Worm (Caenorhabditis elegans) whole organism, young adult: ENCODE measurements around the gene col-74.

ENCODE experiments used
- F23B12.7 ChIP-seq: sonication (generic microtip); optimal IDR thresholded peaks from 2 replicates; lab custom pipeline; 2017; ENCODE audit warnings: missing genetic modification characterization, mild to moderate bottlenecking, missing compliant biosample characterization, antibody characterized with exemption, moderate library complexity; ENCODE audit not compliant: insufficient read depth
- bed-2 ChIP-seq: fragments of 200-800 bp; sonication (Bioruptor generic); IDR thresholded peaks from 2 replicates; pipeline ENCODE4 v1.3.6; 2022; ENCODE audit warnings: missing genetic modification reagents, missing genetic modification characterization, missing compliant biosample characterization
- pbrm-1 ChIP-seq: fragments of 200-800 bp; sonication (Bioruptor generic); IDR thresholded peaks from 2 replicates; pipeline ENCODE4 v1.3.6; 2022; ENCODE audit warnings: missing genetic modification reagents, missing genetic modification characterization, missing compliant biosample characterization
- snpc-4 ChIP-seq, 5 experiments: fragments of 150-350 bp in 1 of 5; sonication (generic microtip) in 4 of 5; optimal IDR thresholded peaks; 2 replicates each; lab custom pipeline; 2014 to 2018; ENCODE audit warnings: missing genetic modification characterization in 5 of 5, missing biosample characterization in 3 of 5, antibody characterized with exemption in 2 of 5, mild to moderate bottlenecking in 2 of 5, missing compliant biosample characterization in 2 of 5, missing genotype in 2 of 5, moderate library complexity in 2 of 5, missing genetic modification reagents in 1 of 5

DNA sequence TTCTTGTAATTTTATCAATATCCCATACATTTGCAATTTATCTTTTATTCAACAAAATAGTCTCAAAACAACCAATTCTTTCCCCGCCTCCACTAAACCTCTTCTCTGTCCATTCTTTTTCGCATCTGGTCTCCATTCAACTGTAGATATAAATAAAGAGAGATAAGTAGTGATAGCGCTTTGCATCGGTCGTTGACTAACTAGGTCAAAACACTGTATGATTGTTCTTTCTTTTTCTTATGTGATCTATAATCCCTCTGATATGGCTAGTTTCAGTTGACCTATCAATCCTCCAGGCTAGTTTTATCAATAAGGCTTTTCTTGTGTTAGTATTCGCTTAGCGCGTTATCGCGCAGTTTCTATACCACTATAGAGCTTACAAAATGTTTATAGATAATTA, 23.1 kb downstream of the col-74 start:
- TF ChIP-seq snpc-4 (GFP tag; optimal IDR thresholded peaks at IDR 0.05; lab: Kevin White, UChicago) (no peak), snpc-4 (tag; optimal IDR thresholded peaks at IDR 0.05; lab: Kevin White, UChicago) (no peak), F23B12.7 (no peak), bed-2 (GFP tag; lab: Robert Waterston, UW) (no peak), pbrm-1 (no peak)
